Worm (Caenorhabditis elegans) whole organism, L4/young adult: Measurements from ENCODE around the gene gst-34.
A peak's percentile ranks its signal among the peaks of the same experiment; 100 is the strongest.
"Not testable (repeated sequence)": the region's sequence is repeated elsewhere in the genome, so short reads cannot be mapped to it uniquely, and the experiment has no call there.

ENCODE experiments used
- W03F9.2 ChIP-seq: fragments of 150-350 bp; optimal IDR thresholded peaks from 2 replicates; lab custom pipeline; 2014; ENCODE audit warnings: missing biosample characterization, missing genetic modification characterization
- dao-5 ChIP-seq: sonication (generic microtip); optimal IDR thresholded peaks from 2 replicates; lab custom pipeline; 2016; ENCODE audit warnings: missing genotype, missing genetic modification characterization, moderate library complexity, missing compliant biosample characterization
- him-1 ChIP-seq: sonication (generic microtip); optimal IDR thresholded peaks from 2 replicates; lab custom pipeline; 2016; ENCODE audit warnings: missing genotype, missing genetic modification reagents, missing genetic modification characterization, missing compliant biosample characterization

gst-34 gene

DNA sequence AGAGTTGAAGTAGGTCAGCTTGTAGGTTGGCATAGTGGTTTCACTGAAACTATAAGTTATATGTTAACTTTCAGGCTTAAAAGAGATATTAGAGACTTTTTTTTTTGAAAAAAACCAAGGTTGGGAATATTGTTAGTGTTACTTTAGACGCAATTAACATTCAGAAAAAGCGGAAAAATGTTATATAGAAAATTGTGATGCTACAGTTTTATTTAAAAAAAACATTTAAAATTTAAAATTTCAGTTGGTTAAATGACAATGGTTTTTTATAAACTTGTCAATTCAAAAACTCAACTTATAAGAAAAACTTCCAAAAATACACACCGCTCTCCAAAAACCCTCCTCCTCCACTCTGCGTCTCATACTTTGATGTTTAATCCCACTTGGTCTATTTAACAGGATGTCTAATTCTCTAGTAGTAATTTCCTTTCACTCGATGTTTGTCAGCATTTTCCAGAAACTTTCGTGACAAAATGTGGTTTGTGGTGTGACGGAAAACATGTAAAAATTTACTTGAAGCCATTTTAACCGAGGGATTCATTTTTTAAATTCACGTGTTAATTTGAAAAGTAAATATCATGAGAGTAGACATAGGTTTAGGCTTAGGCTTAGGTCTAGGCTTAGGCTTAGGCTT is 8.0 kb downstream of the gst-34 start, which contains the start of gene gst-31:
Gene gst-31 (minus strand): TSS at position 51 of the 634 bp plus-strand sequence.
- TF ChIP-seq W03F9.2 (no peak), him-1 (tag; lab: Kevin White, UChicago) (no peak), dao-5 (tag; lab: Kevin White, UChicago) (no peak)

DNA sequence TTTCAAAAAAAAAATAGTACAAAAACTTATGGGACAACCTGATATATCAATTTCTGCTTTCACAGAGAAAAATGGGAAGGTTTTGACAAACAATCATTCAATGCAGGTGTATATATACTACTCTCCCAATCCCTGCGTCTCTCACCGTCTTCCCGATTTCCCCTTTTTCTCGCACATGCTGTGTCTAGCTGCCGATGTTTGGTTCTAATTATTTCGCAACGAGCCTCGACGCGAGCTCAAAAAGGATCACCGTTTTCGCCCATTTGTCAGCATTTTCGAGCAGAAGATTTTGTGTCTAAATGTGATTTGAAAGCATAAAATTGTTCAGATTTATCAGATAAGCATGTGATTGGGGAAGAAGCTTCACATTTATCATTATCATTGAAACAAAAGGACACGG is 9.9 kb downstream of the gst-34 start:
- TF ChIP-seq him-1 (tag; lab: Kevin White, UChicago) (no peak), W03F9.2 (no peak), dao-5 (tag; lab: Kevin White, UChicago) (no peak)

DNA sequence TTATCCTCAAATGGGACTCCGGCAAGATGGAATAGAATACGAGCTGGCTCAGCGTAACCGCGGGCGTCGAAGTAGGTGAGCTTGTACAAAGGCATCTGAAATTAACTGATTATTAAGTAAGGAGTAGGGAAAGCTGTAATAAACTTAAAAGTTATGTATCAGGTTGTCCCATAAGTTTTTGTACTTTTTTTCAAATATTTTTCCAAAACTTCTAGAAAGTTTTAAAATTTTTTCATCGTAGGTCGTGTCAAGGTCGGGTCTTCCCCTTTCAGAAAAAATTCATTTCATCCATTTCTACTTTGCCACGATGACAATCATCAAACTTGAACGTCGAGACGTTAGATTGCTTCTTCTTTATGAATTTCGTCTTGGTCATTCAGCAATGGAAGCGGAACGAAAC is 11.2 kb downstream of the gst-34 start, which contains the start of gene gst-39:
Gene gst-39 (minus strand): TSS at position 101 of the 400 bp plus-strand sequence.
- not testable (repeated sequence) for TF ChIP-seq him-1 (tag; lab: Kevin White, UChicago); dao-5 (tag; lab: Kevin White, UChicago); W03F9.2

DNA sequence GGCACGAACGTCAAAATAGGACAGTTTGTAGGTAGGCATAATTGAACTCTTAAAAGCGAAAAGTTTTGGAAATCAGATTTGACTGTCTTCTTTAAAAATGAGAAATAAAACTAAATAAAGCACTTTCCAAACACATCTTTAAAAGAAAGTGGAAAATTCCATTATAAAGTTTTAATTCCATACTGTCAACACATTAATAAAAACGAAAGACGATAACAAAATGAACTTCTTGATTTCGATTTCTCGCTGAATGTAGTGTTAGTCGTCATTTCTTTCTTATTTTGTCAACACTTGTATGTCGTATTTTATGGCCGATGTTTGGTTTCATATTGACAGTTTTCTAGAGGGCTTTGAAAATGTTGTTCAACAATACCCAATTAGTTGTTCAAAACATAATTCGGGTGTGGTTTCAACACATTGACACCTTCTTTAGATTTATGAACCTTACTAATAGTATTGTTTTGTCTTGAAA is 13.2 kb downstream of the gst-34 start, which contains the start of gene gst-29:
Gene gst-29 (minus strand): TSS at position 51 of the 472 bp plus-strand sequence.
- TF ChIP-seq dao-5 (tag; lab: Kevin White, UChicago) (no peak), W03F9.2 (no peak), him-1 (tag; lab: Kevin White, UChicago) (no peak)

DNA sequence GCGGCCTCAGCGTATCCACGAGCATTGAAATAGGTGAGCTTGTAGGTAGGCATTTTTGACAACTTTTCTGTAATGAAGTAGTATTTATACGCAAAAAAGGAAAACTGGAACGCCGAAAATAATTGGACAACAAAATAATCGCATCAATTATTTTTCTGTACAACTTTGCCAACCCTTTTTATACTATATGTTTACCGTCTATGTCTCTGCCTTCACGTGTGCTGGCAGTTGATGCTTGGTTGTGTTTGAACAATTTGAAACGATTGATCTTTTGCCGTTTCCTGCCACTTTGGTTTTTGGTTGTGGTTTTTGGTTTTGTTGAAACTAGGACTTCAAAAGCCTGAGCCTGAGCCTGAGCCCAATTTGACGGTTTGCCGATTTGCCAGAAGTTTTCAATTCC is 15.7 kb downstream of the gst-34 start, which contains the start of gene gst-28:
Gene gst-28 (minus strand): TSS at position 238 of the 400 bp plus-strand sequence.
- TF ChIP-seq dao-5 (tag; lab: Kevin White, UChicago) (no peak), W03F9.2 (no peak), him-1 (tag; lab: Kevin White, UChicago) (no peak)

DNA sequence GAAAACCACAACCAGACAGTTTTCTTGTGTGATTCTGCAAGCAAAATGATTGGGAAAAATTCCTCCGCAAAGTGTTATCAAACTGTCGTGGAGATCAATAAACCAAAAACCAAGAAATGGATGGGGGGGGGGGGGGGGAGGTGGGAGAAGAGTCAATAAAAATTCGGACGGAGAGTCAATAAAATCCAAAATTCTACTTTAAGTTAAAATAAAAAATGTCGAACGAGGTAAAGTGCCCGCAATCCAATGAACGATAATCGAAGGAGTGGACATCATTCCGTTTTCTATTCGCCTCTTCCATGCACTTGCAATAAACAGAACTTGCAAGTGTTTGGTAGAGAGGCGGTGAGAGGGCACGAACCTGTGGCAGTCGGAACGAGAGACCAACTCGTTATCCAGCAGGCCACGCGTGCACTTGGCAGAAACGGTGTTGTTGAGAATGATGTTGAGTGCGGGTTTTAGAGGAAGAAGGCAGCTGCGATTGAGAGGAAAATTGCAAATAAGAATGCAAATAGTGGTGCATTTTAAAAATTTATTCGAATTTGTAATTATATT is 17.3 kb downstream of the gst-34 start, which contains the start of gene gst-27:
Gene gst-27 (minus strand): TSS at position 51 of the 555 bp plus-strand sequence.
- TF ChIP-seq dao-5 (tag; lab: Kevin White, UChicago) (peak; percentile 77), him-1 (tag; lab: Kevin White, UChicago) (peak; percentile 44), W03F9.2 (peak; percentile 77)

DNA sequence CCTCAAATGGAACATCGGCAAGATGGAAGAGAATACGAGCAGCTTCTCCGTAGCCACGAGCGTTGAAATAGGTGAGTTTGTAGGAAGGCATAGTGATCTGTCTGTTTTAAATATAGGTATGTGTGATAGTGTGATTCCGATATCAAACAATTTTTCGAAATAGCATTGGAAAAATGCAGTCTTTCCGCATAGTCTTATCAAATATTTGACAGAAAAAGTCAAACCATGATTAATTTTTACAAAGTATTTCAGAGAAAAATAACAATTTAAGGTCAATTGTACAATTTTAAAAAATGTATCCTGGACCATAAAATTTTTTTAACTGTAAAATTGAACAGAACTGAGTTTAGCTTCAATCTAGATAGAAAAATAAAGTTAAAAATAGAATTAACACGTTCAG is 18.6 kb downstream of the gst-34 start, which contains the start of gene gst-26:
Gene gst-26 (minus strand): TSS at position 101 of the 400 bp plus-strand sequence.
- TF ChIP-seq W03F9.2 = no peak

DNA sequence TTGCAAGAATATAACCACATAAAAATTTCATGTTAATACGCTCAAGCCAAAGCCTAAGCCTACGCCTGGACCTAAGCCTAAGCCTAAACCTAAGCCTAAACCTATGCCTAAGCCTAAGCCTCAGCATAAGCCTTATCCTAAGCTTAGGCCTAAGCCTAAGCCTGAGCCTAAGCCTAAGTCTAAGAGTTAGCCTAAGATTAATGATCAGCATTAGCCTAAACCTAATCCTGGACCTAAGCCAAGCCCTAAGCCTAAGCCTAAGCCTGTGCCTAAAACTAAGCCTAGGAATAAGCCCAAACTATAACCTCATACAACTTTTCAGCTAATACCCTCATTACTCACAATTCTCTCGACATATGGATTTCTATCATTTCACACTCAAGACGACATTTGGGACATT is 24.7 kb downstream of the gst-34 start:
- TF ChIP-seq him-1 (tag; lab: Kevin White, UChicago) (no peak), dao-5 (tag; lab: Kevin White, UChicago) (no peak), W03F9.2 (no peak)

DNA sequence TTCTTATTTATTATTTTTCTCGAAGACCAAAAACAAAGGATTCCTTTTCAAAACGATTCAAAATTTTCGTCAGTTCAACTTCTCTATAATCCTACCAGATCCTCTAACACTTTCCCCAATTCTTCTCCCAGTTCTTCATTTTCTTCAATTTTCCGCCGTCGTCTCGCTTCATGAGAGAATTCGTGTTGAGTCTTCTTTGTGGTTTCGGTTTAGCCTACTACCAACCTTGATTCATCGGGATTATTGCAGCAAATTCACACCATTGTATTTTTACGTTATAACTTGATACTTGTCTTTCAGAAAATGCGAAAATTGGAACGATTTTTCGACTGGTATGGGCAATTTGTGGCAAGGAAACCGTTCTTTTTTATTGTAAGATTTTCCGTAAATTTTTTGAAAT is 25.2 kb downstream of the gst-34 start, which contains the start of gene ptr-20:
Gene ptr-20 (plus strand): TSS at position 301 of the 400 bp plus-strand sequence.
- TF ChIP-seq dao-5 (tag; lab: Kevin White, UChicago) (no peak), him-1 (tag; lab: Kevin White, UChicago) (no peak), W03F9.2 (no peak)

DNA sequence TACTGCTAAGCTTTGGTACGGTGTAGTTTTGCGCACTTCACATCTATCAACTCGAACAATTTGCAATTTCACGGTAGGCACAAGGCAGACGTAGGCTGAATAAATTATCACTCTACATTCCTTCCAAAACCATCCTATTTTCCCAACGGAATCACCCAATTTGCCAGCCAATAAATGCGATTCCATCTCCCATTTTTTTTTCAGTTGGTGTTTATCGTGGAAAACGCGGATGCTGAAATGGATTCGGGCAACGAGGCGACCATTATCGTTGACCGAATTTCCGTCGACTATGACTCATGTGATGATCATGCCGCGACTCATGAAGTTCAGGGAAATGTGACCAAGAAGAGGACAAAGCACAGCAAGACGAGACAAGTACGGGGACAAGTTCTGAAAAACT is 34.6 kb downstream of the gst-34 start:
- TF ChIP-seq W03F9.2 (no peak), dao-5 (tag; lab: Kevin White, UChicago) (no peak), him-1 (tag; lab: Kevin White, UChicago) (no peak)

DNA sequence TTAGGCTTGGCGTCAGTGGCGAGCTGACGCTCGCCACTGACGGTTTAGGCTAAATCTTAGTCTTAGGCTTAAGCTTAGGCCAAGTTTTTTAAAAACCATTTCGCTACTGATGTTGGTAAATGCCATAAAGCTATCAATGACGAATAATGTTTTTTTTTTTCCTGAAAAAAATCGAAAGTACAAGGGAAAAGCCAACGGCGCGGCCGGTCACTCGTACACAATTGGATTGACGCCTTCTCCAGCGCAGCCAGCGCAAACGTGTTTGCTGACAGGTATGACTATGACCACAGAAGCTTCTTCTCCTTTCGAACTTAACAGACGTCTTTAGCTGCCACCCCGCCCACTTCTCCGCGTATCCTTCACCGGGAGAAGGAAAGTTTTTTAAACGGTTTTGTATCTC is 37.4 kb downstream of the gst-34 start, which contains the start of gene Y53F4B.27:
Gene Y53F4B.27 (plus strand): TSS at position 301 of the 400 bp plus-strand sequence.
- TF ChIP-seq W03F9.2 = no peak

DNA sequence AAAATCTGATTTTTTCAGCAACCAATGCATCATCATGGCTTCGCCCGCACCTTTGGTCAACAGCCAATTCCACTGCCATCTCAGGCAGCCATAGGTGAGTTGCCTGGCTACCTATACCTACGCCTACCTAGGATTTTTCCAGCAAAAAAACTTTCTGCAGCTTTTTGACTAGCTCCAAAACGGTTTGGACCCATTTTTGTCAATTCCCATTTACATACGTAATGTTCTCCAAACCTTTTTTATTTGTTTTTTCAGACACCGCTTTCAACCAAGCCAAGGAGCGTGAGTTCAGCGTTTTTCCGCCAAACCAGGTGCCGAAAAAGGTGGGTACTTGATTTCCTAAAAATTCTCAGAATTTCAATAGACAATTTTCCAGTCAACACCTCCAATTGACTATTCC is 39.3 kb downstream of the gst-34 start:
- TF ChIP-seq dao-5 (tag; lab: Kevin White, UChicago) = no peak
- TF ChIP-seq W03F9.2 = no peak
- no peak for TF ChIP-seq him-1 (tag; lab: Kevin White, UChicago)

DNA sequence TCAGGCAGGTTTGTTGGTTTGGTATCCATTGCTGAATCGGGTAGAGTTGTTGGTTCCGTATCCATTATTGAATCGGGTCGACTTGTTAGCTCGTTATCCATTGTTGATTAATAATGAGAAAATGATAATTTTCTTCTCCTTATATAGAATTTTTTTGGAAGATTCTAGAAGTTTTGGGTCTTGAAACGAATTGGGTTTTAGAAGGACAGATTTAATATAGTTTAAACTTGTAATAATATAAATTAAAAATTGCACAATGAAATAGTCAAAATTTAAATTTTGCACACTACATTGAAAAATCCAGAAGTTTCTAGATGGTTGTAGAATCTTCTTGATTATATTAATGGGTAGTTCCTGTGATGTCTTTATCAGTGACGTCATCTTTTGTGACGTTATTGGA is 42.2 kb downstream of the gst-34 start, which contains the start of gene Y53F4B.26:
Gene Y53F4B.26 (minus strand): TSS at position 101 of the 400 bp plus-strand sequence.
- TF ChIP-seq W03F9.2; him-1 (tag; lab: Kevin White, UChicago); dao-5 (tag; lab: Kevin White, UChicago): not testable (repeated sequence)

DNA sequence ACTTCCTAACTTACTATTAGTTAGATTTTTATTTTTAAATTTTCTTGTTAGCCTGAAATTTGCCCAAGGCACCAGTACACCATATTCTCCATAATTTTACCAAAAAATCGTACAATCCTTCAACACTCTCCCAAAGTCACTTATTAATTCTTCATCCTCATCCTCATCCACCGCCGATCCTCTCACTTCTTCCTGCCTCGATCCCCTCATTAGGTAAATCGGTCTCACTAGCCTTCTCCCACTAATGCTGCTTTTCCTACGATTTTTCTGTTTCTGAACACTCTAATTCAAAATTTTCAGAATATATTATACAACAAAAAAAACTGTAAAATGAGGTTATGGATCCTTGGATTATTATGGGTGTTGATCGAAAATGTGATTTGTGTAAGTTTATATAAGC is 47.2 kb downstream of the gst-34 start, which contains the start of gene Y53F4B.25:
Gene Y53F4B.25 (plus strand): TSS at position 301 of the 400 bp plus-strand sequence.
- TF ChIP-seq dao-5 (tag; lab: Kevin White, UChicago) = no peak
- no peak for TF ChIP-seq W03F9.2
- TF ChIP-seq him-1 (tag; lab: Kevin White, UChicago) = no peak
